Fruit fly (Drosophila melanogaster) whole organism, adult: ENCODE results near the gene CG6865.
A peak's percentile ranks its signal among the peaks of the same experiment; 100 is the strongest.

ENCODE experiments used
- CG11617 ChIP-seq: fragments of 200-800 bp; sonication (Bioruptor generic); optimal IDR thresholded peaks from 2 replicates; lab custom pipeline; 2017; ENCODE audit warnings: mild to moderate bottlenecking, missing biosample characterization, missing genetic modification reagents, missing genetic modification characterization
- CG12768 ChIP-seq: fragments of 200-800 bp; sonication (Bioruptor generic); optimal IDR thresholded peaks from 2 replicates; lab custom pipeline; 2017; ENCODE audit warnings: missing biosample characterization, missing genetic modification characterization, mild to moderate bottlenecking, moderate library complexity, missing genetic modification reagents
- CG14711 ChIP-seq: fragments of 200-800 bp; sonication (Bioruptor generic); optimal IDR thresholded peaks from 2 replicates; lab custom pipeline; 2018; ENCODE audit warnings: missing biosample characterization, mild to moderate bottlenecking, missing genetic modification characterization, moderate library complexity
- CG1620 ChIP-seq: fragments of 200-800 bp; sonication (Bioruptor generic); optimal IDR thresholded peaks from 2 replicates; lab custom pipeline; 2016; ENCODE audit warnings: missing biosample characterization, missing genetic modification characterization
- CG33017 ChIP-seq: fragments of 200-800 bp; sonication (Bioruptor generic); optimal IDR thresholded peaks from 2 replicates; lab custom pipeline; 2018; ENCODE audit warnings: missing biosample characterization, mild to moderate bottlenecking, missing genetic modification characterization, moderate library complexity
- CG5204 ChIP-seq: fragments of 200-800 bp; sonication (Bioruptor generic); optimal IDR thresholded peaks from 2 replicates; lab custom pipeline; 2016; ENCODE audit warnings: missing biosample characterization, missing genetic modification characterization
- CG7045 ChIP-seq: fragments of 200-800 bp; sonication (Bioruptor generic); optimal IDR thresholded peaks from 2 replicates; lab custom pipeline; 2017; ENCODE audit warnings: missing biosample characterization, mild to moderate bottlenecking, missing genetic modification characterization
- CG7101 ChIP-seq: fragments of 200-800 bp; sonication (Bioruptor generic); optimal IDR thresholded peaks from 2 replicates; lab custom pipeline; 2018; ENCODE audit warnings: missing biosample characterization, mild to moderate bottlenecking, missing genetic modification characterization, moderate library complexity
- Clk ChIP-seq: fragments of 200-800 bp; sonication (Bioruptor generic); optimal IDR thresholded peaks from 2 replicates; lab custom pipeline; 2017; ENCODE audit warnings: missing biosample characterization, missing genetic modification characterization
- Crg-1 ChIP-seq: fragments of 200-800 bp; sonication (Bioruptor generic); optimal IDR thresholded peaks from 2 replicates; lab custom pipeline; 2016; ENCODE audit warnings: missing biosample characterization, missing genetic modification characterization
- Hr96 ChIP-seq: fragments of 200-800 bp; sonication (Bioruptor generic); optimal IDR thresholded peaks from 2 replicates; lab custom pipeline; 2016; ENCODE audit warnings: missing biosample characterization, missing genetic modification characterization
- Mnt ChIP-seq: fragments of 200-800 bp; sonication (Bioruptor generic); optimal IDR thresholded peaks from 2 replicates; lab custom pipeline; 2016; ENCODE audit warnings: missing biosample characterization, mild to moderate bottlenecking, missing genetic modification characterization
- bab1 ChIP-seq: fragments of 200-800 bp; sonication (Bioruptor generic); optimal IDR thresholded peaks from 3 replicates; lab custom pipeline; 2019; ENCODE audit warnings: missing biosample characterization, mild to moderate bottlenecking, missing genetic modification characterization, moderate library complexity
- cic ChIP-seq: fragments of 200-800 bp; sonication (Bioruptor generic); optimal IDR thresholded peaks from 2 replicates; lab custom pipeline; 2017; ENCODE audit warnings: missing biosample characterization, mild to moderate bottlenecking, missing genetic modification characterization, moderate library complexity
- cnc ChIP-seq, 2 experiments: fragments of >200 bp; optimal IDR thresholded peaks; 2 replicates each; lab custom pipeline; 2017
- kay ChIP-seq: fragments of 200-800 bp; sonication (Bioruptor generic); peaks from one replicate; lab custom pipeline; 2016; ENCODE audit warnings: missing biosample characterization, missing genetic modification characterization, borderline replicate concordance
- ovo ChIP-seq: fragments of 200-800 bp; sonication (Bioruptor generic); optimal IDR thresholded peaks from 2 replicates; lab custom pipeline; 2016; ENCODE audit warnings: missing biosample characterization, missing genetic modification characterization
- pad ChIP-seq: fragments of 200-800 bp; sonication (Bioruptor generic); optimal IDR thresholded peaks from 3 replicates; lab custom pipeline; 2017; ENCODE audit warnings: missing biosample characterization, missing genetic modification characterization, mild to moderate bottlenecking, moderate library complexity, missing genetic modification reagents
- tj ChIP-seq: fragments of 200-800 bp; sonication (Bioruptor generic); optimal IDR thresholded peaks from 3 replicates; lab custom pipeline; 2017; ENCODE audit warnings: missing biosample characterization, mild to moderate bottlenecking, missing genetic modification characterization, moderate library complexity
- toe ChIP-seq: fragments of 200-800 bp; sonication (Bioruptor generic); optimal IDR thresholded peaks from 2 replicates; lab custom pipeline; 2016; ENCODE audit warnings: missing biosample characterization, missing genetic modification characterization

The CG6865 gene

DNA sequence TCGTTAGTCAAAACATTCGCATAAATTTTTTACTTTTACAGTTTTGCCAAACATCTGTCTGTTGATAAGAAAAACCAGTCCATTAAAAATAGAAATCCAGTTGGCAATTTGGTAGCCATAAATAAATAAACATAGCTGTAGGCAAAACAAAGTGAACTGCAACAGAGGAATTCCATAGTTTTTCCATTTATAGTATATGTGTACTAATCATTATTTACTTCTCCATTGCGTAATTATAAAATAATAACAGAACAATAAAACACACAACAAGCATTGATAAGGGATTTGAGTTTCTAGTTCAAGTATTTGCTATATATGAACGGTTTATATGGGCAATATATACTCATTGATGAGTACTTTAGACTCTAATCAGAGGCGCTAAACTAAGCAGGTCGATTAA lies 26.8 kb upstream of the CG6865 start:
- TF ChIP-seq toe (GFP tag; lab: Kevin White, UChicago) (no peak), CG12768 (GFP tag; lab: Kevin White, UChicago) (peak; percentile 35), CG33017 (tag; lab: Kevin White, UChicago) (peak; percentile 44), cic (GFP tag; lab: Kevin White, UChicago) (peak; percentile 70)

DNA sequence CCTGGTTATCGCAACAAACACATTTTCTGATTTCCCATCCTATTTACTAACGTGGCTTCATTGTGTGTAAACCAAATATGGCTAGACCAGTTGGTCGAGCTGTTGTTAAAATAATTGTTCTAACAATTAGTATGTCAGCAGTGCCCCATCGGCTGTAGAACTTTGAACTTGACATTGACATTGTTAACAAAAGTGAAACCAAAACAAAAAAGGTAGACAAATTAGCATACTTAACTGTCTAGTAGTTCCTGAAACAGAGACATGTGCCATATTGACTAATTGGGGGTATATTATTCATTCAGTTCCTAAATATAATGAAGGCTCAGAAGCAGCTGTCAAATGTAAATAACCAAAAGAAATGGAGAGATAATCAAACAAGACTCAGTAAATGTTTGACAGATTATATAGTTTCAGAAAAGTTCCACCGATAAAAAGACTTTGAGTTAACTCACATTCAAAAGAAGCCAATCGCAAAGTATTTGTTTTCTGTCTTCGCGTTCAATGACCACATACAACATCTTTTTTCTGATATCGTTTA lies 25.7 kb upstream of the CG6865 start:
- TF ChIP-seq pad (GFP tag; lab: Kevin White, UChicago) (no peak), CG11617 (GFP tag; lab: Kevin White, UChicago) (no peak), toe (GFP tag; lab: Kevin White, UChicago) (no peak), tj (GFP tag; lab: Kevin White, UChicago) (no peak), Crg-1 (no peak), kay (peak; percentile 58), CG33017 (tag; lab: Kevin White, UChicago) (no peak), CG1620 (GFP tag; lab: Kevin White, UChicago) (peak; percentile 26), ovo (GFP tag; lab: Kevin White, UChicago) (peak; percentile 31), cic (GFP tag; lab: Kevin White, UChicago) (no peak), CG14711 (tag; lab: Kevin White, UChicago) (no peak)

DNA sequence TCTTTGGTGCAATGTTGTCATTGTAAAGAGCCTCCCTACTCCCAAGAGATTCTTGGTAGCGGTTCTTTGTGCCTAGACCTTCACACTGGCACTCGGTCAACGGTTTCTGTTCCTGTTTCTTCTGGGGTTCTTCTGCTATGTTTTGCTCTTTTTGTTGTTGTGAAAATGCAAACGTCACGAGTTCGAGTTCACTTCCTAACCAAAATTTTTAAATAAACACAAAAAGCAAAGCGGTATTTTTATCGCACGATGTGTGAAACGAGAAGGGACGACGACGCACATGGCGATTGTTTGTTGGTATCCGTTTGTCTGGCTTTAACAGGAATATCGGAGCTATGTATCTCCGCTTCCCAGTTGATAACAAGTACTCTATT lies 23.5 kb upstream of the CG6865 start:
- TF ChIP-seq bab1 (GFP tag; lab: Kevin White, UChicago) (no peak), pad (GFP tag; lab: Kevin White, UChicago) (peak; percentile 39), CG33017 (tag; lab: Kevin White, UChicago) (no peak), tj (GFP tag; lab: Kevin White, UChicago) (no peak)

DNA sequence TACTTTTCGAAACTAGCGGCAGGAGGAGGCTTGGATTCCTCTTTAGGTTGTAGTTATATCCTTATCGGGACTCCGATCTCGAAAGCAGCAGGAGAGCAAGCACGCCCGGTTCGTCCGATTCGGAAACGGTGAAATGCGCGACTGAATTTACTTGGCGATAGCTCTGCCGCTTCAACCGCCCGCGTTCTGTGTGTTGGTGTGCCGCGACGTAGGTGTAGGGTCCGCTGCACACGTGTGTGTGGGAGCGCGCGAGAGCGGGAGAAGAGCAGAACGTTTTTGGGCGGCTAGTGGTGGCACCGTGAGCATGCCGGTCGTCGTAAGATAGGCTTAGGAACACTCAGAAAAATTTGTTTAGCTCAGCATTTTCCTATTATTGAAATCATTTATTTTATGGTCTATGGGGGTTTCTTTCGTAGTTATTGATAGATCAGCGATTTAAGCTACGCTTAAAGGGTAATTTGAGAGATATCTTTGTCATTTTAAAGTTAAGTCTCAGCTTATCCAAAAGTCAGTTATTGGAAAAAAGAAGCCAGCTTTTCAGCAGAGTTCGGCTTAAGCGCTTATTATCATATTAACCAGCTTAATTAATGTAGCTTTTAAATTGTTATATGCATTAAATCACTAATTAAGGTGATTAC lies 23.0 kb upstream of the CG6865 start:
- peak; percentile 48 for TF ChIP-seq CG1620 (GFP tag; lab: Kevin White, UChicago)
- no peak for TF ChIP-seq CG7045 (GFP tag; lab: Kevin White, UChicago)
- peak; percentile 69 for TF ChIP-seq CG12768 (GFP tag; lab: Kevin White, UChicago)
- peak; percentile 51 for TF ChIP-seq bab1 (GFP tag; lab: Kevin White, UChicago)
- TF ChIP-seq cnc (optimal IDR thresholded peaks at IDR 0.05; lab: Kevin White, UChicago): no peak
- TF ChIP-seq toe (GFP tag; lab: Kevin White, UChicago): no peak
- peak; percentile 6 for TF ChIP-seq CG5204 (GFP tag; lab: Kevin White, UChicago)
- peak; percentile 74 for TF ChIP-seq cic (GFP tag; lab: Kevin White, UChicago)
- TF ChIP-seq CG33017 (tag; lab: Kevin White, UChicago): peak; percentile 21
- peak; percentile 4 for TF ChIP-seq ovo (GFP tag; lab: Kevin White, UChicago)
- TF ChIP-seq Hr96: no peak
- TF ChIP-seq Mnt (GFP tag; lab: Kevin White, UChicago): peak; percentile 86
- peak; percentile 41 for TF ChIP-seq tj (GFP tag; lab: Kevin White, UChicago)
- peak; percentile 23 for TF ChIP-seq CG11617 (GFP tag; lab: Kevin White, UChicago)
- no peak for TF ChIP-seq Clk (GFP tag; lab: Kevin White, UChicago)
- TF ChIP-seq Crg-1: peak; percentile 30

dm6 chr3L:18841269-18841668 lies 22.2 kb upstream of the CG6865 start:
- no peak for TF ChIP-seq CG33017 (tag; lab: Kevin White, UChicago)
- TF ChIP-seq Crg-1: no peak
- TF ChIP-seq ovo (GFP tag; lab: Kevin White, UChicago): no peak
- no peak for TF ChIP-seq CG5204 (GFP tag; lab: Kevin White, UChicago)
- peak; percentile 35 for TF ChIP-seq tj (GFP tag; lab: Kevin White, UChicago)
- peak; percentile 0 for TF ChIP-seq pad (GFP tag; lab: Kevin White, UChicago)
- no peak for TF ChIP-seq CG12768 (GFP tag; lab: Kevin White, UChicago)
- TF ChIP-seq bab1 (GFP tag; lab: Kevin White, UChicago): peak; percentile 2
- TF ChIP-seq kay: peak; percentile 66
- TF ChIP-seq cic (GFP tag; lab: Kevin White, UChicago): peak; percentile 4

DNA sequence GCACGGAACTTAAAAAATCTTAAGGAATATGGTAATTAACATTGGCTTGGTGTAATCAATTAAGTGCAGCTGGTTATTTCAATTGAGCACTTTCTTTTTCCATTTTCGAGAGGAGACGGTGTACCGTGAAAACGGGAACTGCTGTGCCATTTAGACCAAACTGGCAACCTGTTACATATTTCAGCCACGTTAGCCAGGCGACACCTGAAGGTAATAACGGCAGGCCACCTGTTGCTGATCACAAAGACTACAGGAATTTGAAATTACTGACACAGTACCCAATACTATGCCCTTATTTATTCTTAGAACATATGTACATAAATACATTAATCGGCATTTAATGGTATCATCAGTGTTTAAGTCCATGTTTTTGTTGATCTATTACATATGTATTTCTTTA lies 21.2 kb upstream of the CG6865 start:
- TF ChIP-seq toe (GFP tag; lab: Kevin White, UChicago) (no peak), CG14711 (tag; lab: Kevin White, UChicago) (no peak), tj (GFP tag; lab: Kevin White, UChicago) (no peak), Crg-1 (no peak), CG12768 (GFP tag; lab: Kevin White, UChicago) (no peak), bab1 (GFP tag; lab: Kevin White, UChicago) (no peak), kay (no peak), ovo (GFP tag; lab: Kevin White, UChicago) (no peak), pad (GFP tag; lab: Kevin White, UChicago) (no peak), CG1620 (GFP tag; lab: Kevin White, UChicago) (no peak), CG7045 (GFP tag; lab: Kevin White, UChicago) (no peak), CG7101 (tag; lab: Kevin White, UChicago) (no peak), cnc (optimal IDR thresholded peaks at IDR 0.05; lab: Kevin White, UChicago) (no peak), Hr96 (no peak)
